Worm (Caenorhabditis elegans): ENCODE data around the gene spdl-1.

DNA sequence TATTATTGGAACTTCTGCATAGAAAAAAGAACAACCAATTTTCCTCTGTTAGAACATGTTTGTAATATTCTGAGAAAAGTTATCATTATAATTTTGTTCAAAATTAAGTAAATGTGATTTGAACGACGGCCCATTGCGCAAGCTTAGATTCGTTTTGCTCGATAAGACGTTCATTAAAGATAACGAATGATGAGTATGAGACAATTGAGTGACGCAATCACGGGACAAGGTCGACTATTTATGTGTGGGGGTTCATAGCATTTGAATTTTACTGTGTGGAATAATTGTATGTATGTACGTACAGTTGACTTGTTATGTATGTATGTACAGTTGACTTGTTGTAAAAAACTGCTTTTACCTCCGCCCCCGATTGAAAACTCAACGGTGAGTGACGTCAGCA, 38.0 kb downstream of the spdl-1 start:
- TF ChIP-seq unc-62 (GFP tag; optimal IDR thresholded peaks at IDR 0.05) (no peak), pha-4 (tag; optimal IDR thresholded peaks at IDR 0.05) (no peak), elt-1 (tag; optimal IDR thresholded peaks at IDR 0.05) (no peak), nhr-11 (tag; optimal IDR thresholded peaks at IDR 0.05) (no peak), nhr-28 (tag; optimal IDR thresholded peaks at IDR 0.05) (no peak), elt-3 (tag; optimal IDR thresholded peaks at IDR 0.05) (no peak), nhr-76 (tag; optimal IDR thresholded peaks at IDR 0.05) (no peak), nhr-237 (tag; optimal IDR thresholded peaks at IDR 0.05) (no peak), nhr-23 (tag; optimal IDR thresholded peaks at IDR 0.05) (no peak), ceh-9 (tag; optimal IDR thresholded peaks at IDR 0.05) (no peak)

All from whole organism, L3 larva.